Worm (Caenorhabditis elegans): ENCODE measurements around the gene srx-65.
A peak's percentile ranks its signal among the peaks of the same experiment; 100 is the strongest.

The srx-65 gene

DNA sequence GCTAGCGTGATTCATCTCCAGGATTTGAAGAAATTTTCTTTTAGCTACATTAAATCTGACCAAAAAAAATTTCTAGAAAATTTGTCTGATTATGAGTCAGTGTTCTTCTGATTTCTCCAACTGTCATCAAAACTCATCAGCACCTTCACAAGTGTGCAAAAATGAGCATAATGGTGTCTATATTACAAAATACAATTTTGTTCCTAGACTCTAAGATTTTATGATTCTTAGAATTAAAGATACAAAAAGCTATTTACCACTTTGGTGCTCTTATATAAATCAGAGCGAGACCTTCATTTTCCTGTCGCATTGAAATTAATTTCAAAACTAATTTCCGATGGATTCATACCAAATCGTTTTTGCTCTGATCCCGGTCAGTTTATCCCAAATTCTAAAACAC is 9.3 kb upstream of the srx-65 start, which contains the start of gene srx-68:
Gene srx-68, plus strand, starts transcription at position 301 of the 400 bp plus-strand sequence.
- TF ChIP-seq mxl-2 (GFP tag; conservative IDR thresholded peaks at IDR 0.05) = no peak
- no peak for TF ChIP-seq nhr-76 (tag; optimal IDR thresholded peaks at IDR 0.05)
- no peak for TF ChIP-seq sdz-12 (GFP tag; optimal IDR thresholded peaks at IDR 0.05)
- TF ChIP-seq vab-7 (GFP tag; IDR thresholded peaks at IDR 0.05) = no peak

ce11 chrV:3913131-3913530 is 8.6 kb upstream of the srx-65 start:
- TF ChIP-seq unc-62 (GFP tag; optimal IDR thresholded peaks at IDR 0.05 in 1 of 2) = peak in 1 of 2 experiments; percentile 29
- no peak for TF ChIP-seq unc-62 (tag; optimal IDR thresholded peaks at IDR 0.05)
- peak; percentile 76 for TF ChIP-seq aha-1 (tag)
- no peak for TF ChIP-seq lir-3 (tag; optimal IDR thresholded peaks at IDR 0.05)
- 0 out of 2 replicates have a peak, but pooled peaks have one; percentile 9 for TF ChIP-seq egl-43 (GFP tag; IDR thresholded peaks at IDR 0.05)
- TF ChIP-seq fkh-10 (GFP tag; optimal IDR thresholded peaks at IDR 0.05) = no peak
- TF ChIP-seq set-16 (GFP tag; IDR thresholded peaks at IDR 0.05) = peak; percentile 67
- TF ChIP-seq dpl-1 (GFP tag; optimal IDR thresholded peaks at IDR 0.05) = no peak

DNA sequence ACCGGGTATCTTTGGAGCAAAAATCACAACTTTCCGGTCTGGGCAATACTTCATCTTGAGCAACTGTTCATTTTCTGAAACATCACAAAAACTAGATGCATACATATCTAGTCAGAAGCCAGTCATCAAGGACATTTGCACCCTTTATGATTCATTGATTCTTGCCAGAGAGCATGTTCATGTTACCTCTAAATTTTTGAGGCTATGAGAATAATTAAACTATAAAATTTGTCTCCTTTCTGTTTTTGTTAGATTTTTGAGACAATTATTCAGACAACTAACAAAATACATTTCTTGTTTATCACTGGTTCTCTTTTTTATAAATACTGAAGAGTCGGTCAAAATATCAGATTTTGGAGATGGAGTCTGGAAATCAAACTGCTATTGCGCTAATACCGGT is 5.3 kb upstream of the srx-65 start, which contains the start of gene srx-67:
Gene srx-67, plus strand, starts transcription at position 301 of the 400 bp plus-strand sequence.
- TF ChIP-seq daf-8 (GFP tag; IDR thresholded peaks at IDR 0.05) = no peak
- peak; percentile 74 for TF ChIP-seq aha-1 (tag)

ce11 chrV:3919289-3919688 is 2.4 kb upstream of the srx-65 start, which contains the start of gene srx-66:
Gene srx-66, plus strand, starts transcription at chrV:3919589.
- TF ChIP-seq arid-1 (GFP tag; conservative IDR thresholded peaks at IDR 0.05) (no peak), mxl-3 (GFP tag; optimal IDR thresholded peaks at IDR 0.05) (no peak), hif-1 (tag; optimal IDR thresholded peaks at IDR 0.05) (no peak), nhr-11 (tag; optimal IDR thresholded peaks at IDR 0.05) (no peak), ceh-62 (tag; optimal IDR thresholded peaks at IDR 0.05) (no peak), zag-1 (tag; optimal IDR thresholded peaks at IDR 0.05) (no peak), daf-8 (GFP tag; IDR thresholded peaks at IDR 0.05) (no peak), attf-4 (tag; optimal IDR thresholded peaks at IDR 0.05) (no peak), skn-1 (tag; optimal IDR thresholded peaks at IDR 0.05) (no peak), nhr-10 (tag; optimal IDR thresholded peaks at IDR 0.05) (no peak), tra-1 (GFP tag; IDR thresholded peaks at IDR 0.05) (no peak), dmd-6 (GFP tag; IDR thresholded peaks at IDR 0.05) (no peak), dmd-9 (GFP tag; IDR thresholded peaks at IDR 0.05) (no peak), nhr-48 (tag; optimal IDR thresholded peaks at IDR 0.05) (no peak), unc-130 (GFP tag; optimal IDR thresholded peaks at IDR 0.05) (no peak), lsy-2 (tag; optimal IDR thresholded peaks at IDR 0.05) (no peak)

- TF ChIP-seq ztf-7 (tag; optimal IDR thresholded peaks at IDR 0.05) = no peak
- TF ChIP-seq unc-62 (GFP tag; optimal IDR thresholded peaks at IDR 0.05 in 1 of 2) = peak in 1 of 2 experiments; percentile 97
- no peak for TF ChIP-seq unc-62 (tag; optimal IDR thresholded peaks at IDR 0.05)
Measured at ce11 chrV:3922547-3922946, 812 bp downstream of the srx-65 start.

DNA sequence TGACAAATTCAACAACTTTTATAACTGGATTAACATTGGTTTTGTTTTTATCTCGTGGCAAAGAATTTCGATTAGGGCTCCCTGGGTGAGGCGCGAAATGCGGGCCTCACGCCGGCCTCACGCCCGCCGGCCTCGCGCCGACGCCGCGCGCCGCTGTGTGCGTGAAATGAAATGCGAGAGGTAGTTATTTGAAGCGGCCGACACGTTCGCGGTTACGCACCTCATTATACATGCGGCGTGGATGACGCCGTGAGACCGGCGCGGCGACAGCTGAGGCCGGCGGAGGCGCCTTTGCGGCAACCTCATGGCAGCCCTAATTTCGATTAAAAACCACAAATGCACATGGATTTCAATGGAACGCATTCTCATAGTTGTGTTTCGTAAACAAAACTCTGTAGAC is 5.8 kb downstream of the srx-65 start:
- TF ChIP-seq mxl-3 (GFP tag; optimal IDR thresholded peaks at IDR 0.05) = no peak
- TF ChIP-seq set-16 (GFP tag; IDR thresholded peaks at IDR 0.05) = peak; percentile 92
- 0 out of 4 replicates have a peak, but pooled peaks of 1 of the 2 experiments have one; percentile 8 for TF ChIP-seq madf-5 (GFP tag; IDR thresholded peaks at IDR 0.05)

DNA sequence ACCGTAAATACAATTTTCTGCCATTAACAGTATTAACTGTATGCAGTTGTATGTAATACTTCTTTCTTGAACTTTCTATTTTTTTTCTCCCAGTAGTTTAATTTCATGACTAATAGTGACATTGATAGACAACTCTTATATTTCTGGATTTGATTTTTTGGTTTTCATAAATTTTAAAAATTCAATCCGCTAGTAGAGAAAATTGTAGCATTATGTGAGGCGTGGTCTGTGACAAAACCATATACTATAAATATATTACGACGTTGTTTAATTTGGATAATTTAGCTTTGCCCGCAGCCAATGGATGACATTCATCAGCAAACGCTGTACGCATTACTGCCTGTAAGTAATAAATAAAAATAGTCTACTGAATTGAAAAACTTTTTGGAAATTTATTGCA is 7.4 kb downstream of the srx-65 start, which contains the start of gene srx-64:
Gene srx-64, plus strand, starts transcription at position 301 of the 400 bp plus-strand sequence.
- TF ChIP-seq lim-7 (GFP tag; IDR thresholded peaks at IDR 0.05) (no peak), unc-39 (tag; optimal IDR thresholded peaks at IDR 0.05) (no peak), nhr-11 (tag; optimal IDR thresholded peaks at IDR 0.05) (no peak), madf-9 (GFP tag; conservative IDR thresholded peaks at IDR 0.05) (no peak), vab-7 (GFP tag; IDR thresholded peaks at IDR 0.05) (no peak), set-16 (GFP tag; IDR thresholded peaks at IDR 0.05) (no peak), gei-8 (GFP tag; optimal IDR thresholded peaks at IDR 0.05) (no peak), nhr-76 (tag; optimal IDR thresholded peaks at IDR 0.05) (no peak), aha-1 (tag) (no peak), tra-1 (GFP tag; IDR thresholded peaks at IDR 0.05) (no peak), nhr-41 (GFP tag; IDR thresholded peaks at IDR 0.05) (no peak), nhr-77 (tag; optimal IDR thresholded peaks at IDR 0.05) (no peak), ceh-32 (tag; optimal IDR thresholded peaks at IDR 0.05; ENCODE audit: poor library complexity) (no peak), ztf-11 (tag; optimal IDR thresholded peaks at IDR 0.05) (no peak), duxl-1 (tag; optimal IDR thresholded peaks at IDR 0.05; ENCODE audit: poor library complexity) (no peak), ceh-82 (tag; optimal IDR thresholded peaks at IDR 0.05) (no peak), nhr-237 (tag; optimal IDR thresholded peaks at IDR 0.05) (no peak)
